Worm (Caenorhabditis elegans) whole organism, late embryonic: ENCODE data around the gene iff-2.

Experiments used
- ceh-22 ChIP-seq: sonication (generic microtip); optimal IDR thresholded peaks from 2 replicates; lab custom pipeline; 2017; ENCODE audit warnings: missing biosample characterization, missing genetic modification characterization
- ceh-48 ChIP-seq: sonication (generic microtip); optimal IDR thresholded peaks from 2 replicates; lab custom pipeline; 2016; ENCODE audit warnings: missing genetic modification characterization, inconsistent platforms, missing compliant biosample characterization
- fkh-10 ChIP-seq: fragments of 150-350 bp; optimal IDR thresholded peaks from 2 replicates; lab custom pipeline; 2014; ENCODE audit warnings: missing biosample characterization, missing genetic modification reagents, missing genetic modification characterization
- fkh-6 ChIP-seq: sonication (generic microtip); optimal IDR thresholded peaks from 2 replicates; lab custom pipeline; 2016; ENCODE audit warnings: missing genetic modification characterization, missing compliant biosample characterization
- hlh-30 ChIP-seq: sonication (generic microtip); optimal IDR thresholded peaks from 2 replicates; lab custom pipeline; 2017; ENCODE audit warnings: antibody characterized with exemption, missing genetic modification characterization, missing compliant biosample characterization; ENCODE audit not compliant: insufficient read depth
- nhr-11 ChIP-seq: fragments of 150-350 bp; optimal IDR thresholded peaks from 2 replicates; lab custom pipeline; 2014; ENCODE audit warnings: missing biosample characterization, missing genetic modification characterization
- nhr-232 ChIP-seq: sonication (generic microtip); optimal IDR thresholded peaks from 2 replicates; lab custom pipeline; 2016; ENCODE audit warnings: missing genetic modification characterization, missing compliant biosample characterization
- pha-4 ChIP-seq: fragments of 150-350 bp; optimal IDR thresholded peaks from 2 replicates; lab custom pipeline; 2018; ENCODE audit warnings: missing biosample characterization, missing genetic modification reagents, missing genetic modification characterization
- sdc-2 ChIP-seq: sonication (generic microtip); optimal IDR thresholded peaks from 2 replicates; lab custom pipeline; 2016; ENCODE audit warnings: missing genotype, missing genetic modification characterization, missing compliant biosample characterization
- sox-4 ChIP-seq: sonication (generic microtip); optimal IDR thresholded peaks from 2 replicates; lab custom pipeline; 2017; ENCODE audit warnings: mild to moderate bottlenecking, missing genetic modification characterization, inconsistent platforms, missing compliant biosample characterization
- syd-9 ChIP-seq: sonication (generic microtip); optimal IDR thresholded peaks from 2 replicates; lab custom pipeline; 2016; ENCODE audit warnings: mild to moderate bottlenecking, missing genetic modification characterization, moderate library complexity, missing compliant biosample characterization

- TF ChIP-seq sdc-2 (no peak), pha-4 (tag; lab: Kevin White, UChicago) (no peak), nhr-11 (tag; lab: Kevin White, UChicago) (no peak), ceh-22 (tag; lab: Kevin White, UChicago) (no peak), ceh-48 (no peak), fkh-6 (no peak), syd-9 (no peak), fkh-10 (GFP tag; lab: Kevin White, UChicago) (no peak), hlh-30 (tag; lab: Kevin White, UChicago) (no peak), nhr-232 (no peak), sox-4 (tag; lab: Kevin White, UChicago) (no peak)
Observed at ce11 chrII:8529176-8529698, 31.9 kb downstream of the iff-2 start.
